Worm (Caenorhabditis elegans) whole organism, young adult: ENCODE measurements around the gene F17C11.2.

Experiments used
- F10E7.11 ChIP-seq: sonication (generic microtip); optimal IDR thresholded peaks from 2 replicates; lab custom pipeline; 2017; ENCODE audit warnings: mild to moderate bottlenecking, missing genetic modification characterization, moderate library complexity, missing compliant biosample characterization
- F52B5.7 ChIP-seq: sonication (generic microtip); optimal IDR thresholded peaks from 2 replicates; lab custom pipeline; 2016; ENCODE audit warnings: mild to moderate bottlenecking, missing genetic modification characterization, missing compliant biosample characterization
- T07F8.4 ChIP-seq: sonication (generic microtip); optimal IDR thresholded peaks from 2 replicates; lab custom pipeline; 2016; ENCODE audit warnings: mild to moderate bottlenecking, missing genetic modification characterization, moderate library complexity, missing compliant biosample characterization
- ama-1 ChIP-seq, 3 experiments: fragments of 150-350 bp in 1 of 3; sonication (generic microtip) in 2 of 3; optimal IDR thresholded peaks; 2 replicates each; lab custom pipeline; 2014 to 2018; ENCODE audit warnings: missing biosample characterization in 2 of 3, missing genetic modification characterization in 2 of 3, missing genetic modification reagents in 2 of 3
- ceh-100 ChIP-seq: fragments of 200-800 bp; sonication (Bioruptor generic); IDR thresholded peaks from 2 replicates; pipeline ENCODE4 v1.3.6; 2022; ENCODE audit warnings: missing genetic modification reagents, missing genetic modification characterization, missing compliant biosample characterization
- dpl-1 ChIP-seq: fragments of 150-350 bp; optimal IDR thresholded peaks from 2 replicates; lab custom pipeline; 2014; ENCODE audit warnings: missing biosample characterization, missing genetic modification reagents, missing genetic modification characterization
- ekl-4 ChIP-seq: fragments of 200-800 bp; sonication (Bioruptor generic); IDR thresholded peaks from 2 replicates; pipeline ENCODE4 v1.3.6; 2022; ENCODE audit warnings: missing genetic modification reagents, missing genetic modification characterization, missing compliant biosample characterization
- repo-1 ChIP-seq: sonication (generic microtip); optimal IDR thresholded peaks from 2 replicates; lab custom pipeline; 2017; ENCODE audit warnings: mild to moderate bottlenecking, missing genetic modification characterization, missing compliant biosample characterization
- rpc-1 ChIP-seq, 2 experiments: fragments of 150-350 bp in 1 of 2; sonication (generic microtip) in 1 of 2; optimal IDR thresholded peaks; 2 replicates each; lab custom pipeline; 2014 to 2018; ENCODE audit warnings: missing biosample characterization in 1 of 2, missing genetic modification characterization in 1 of 2, missing genetic modification reagents in 1 of 2, missing genotype in 1 of 2
- unc-62 ChIP-seq: fragments of 150-350 bp; optimal IDR thresholded peaks from 2 replicates; lab custom pipeline; 2014; ENCODE audit warnings: missing biosample characterization, missing genetic modification reagents, missing genetic modification characterization

- TF ChIP-seq repo-1 (tag; lab: Kevin White, UChicago) (no peak), T07F8.4 (tag; lab: Kevin White, UChicago) (no peak), rpc-1 (optimal IDR thresholded peaks at IDR 0.05; lab: Kevin White, UChicago) (no peak), rpc-1 (tag; optimal IDR thresholded peaks at IDR 0.05; lab: Kevin White, UChicago) (no peak), dpl-1 (no peak), F10E7.11 (no peak), unc-62 (GFP tag; lab: Kevin White, UChicago) (no peak), ekl-4 (GFP tag; lab: Robert Waterston, UW) (no peak), ama-1 (optimal IDR thresholded peaks at IDR 0.05; lab: Kevin White, UChicago) (no peak), ama-1 (GFP tag; optimal IDR thresholded peaks at IDR 0.05; lab: Kevin White, UChicago) (no peak), ceh-100 (GFP tag; lab: Robert Waterston, UW) (no peak), F52B5.7 (tag; lab: Kevin White, UChicago) (no peak)
Observed at ce11 chrV:10938739-10939138, 9.3 kb upstream of the F17C11.2 start, which contains the start of gene F17C11.11.
